Worm (Caenorhabditis elegans): Measurements from ENCODE around the gene C30H6.9.

The C30H6.9 gene

DNA sequence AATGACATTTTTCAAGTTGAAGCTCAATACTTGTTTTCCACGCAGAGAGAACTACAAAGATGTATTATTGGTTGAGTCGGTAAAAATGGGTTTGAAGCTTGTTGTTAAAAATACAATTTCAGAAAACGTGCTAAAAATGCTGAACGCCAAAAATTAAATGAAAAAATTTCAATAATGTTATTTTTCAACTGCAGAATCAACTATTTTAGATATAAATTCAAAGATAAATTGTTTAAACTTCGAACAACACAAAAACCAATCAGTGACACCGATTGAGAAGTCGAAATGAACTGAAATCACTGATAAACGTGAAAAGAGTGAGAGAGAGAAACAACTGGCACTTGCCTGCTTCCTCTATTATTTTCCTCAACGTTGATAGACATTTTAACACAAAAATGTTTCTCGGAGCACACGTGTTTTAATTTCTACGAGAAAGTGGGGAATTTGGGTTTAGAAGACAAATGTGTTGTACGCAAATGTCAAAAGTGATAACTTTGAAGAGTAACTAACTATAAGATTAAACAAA, 7.5 kb upstream of the C30H6.9 start, which contains the start of gene T02D1.8 (continued):
- TF ChIP-seq dmd-9 (GFP tag; IDR thresholded peaks at IDR 0.05) (no peak), ama-1 (optimal IDR thresholded peaks at IDR 0.05) (no peak), snpc-4 (tag; optimal IDR thresholded peaks at IDR 0.05) (no peak), daf-16 (GFP tag; optimal IDR thresholded peaks at IDR 0.05) (no peak), daf-16 (tag; optimal IDR thresholded peaks at IDR 0.05) (peak; percentile 60), madf-9 (GFP tag; conservative IDR thresholded peaks at IDR 0.05) (no peak), ztf-11 (tag; optimal IDR thresholded peaks at IDR 0.05) (no peak), unc-130 (GFP tag; optimal IDR thresholded peaks at IDR 0.05) (no peak), mxl-3 (GFP tag; optimal IDR thresholded peaks at IDR 0.05) (peak; percentile 74), nhr-237 (tag; optimal IDR thresholded peaks at IDR 0.05) (no peak), fkh-10 (GFP tag; optimal IDR thresholded peaks at IDR 0.05) (no peak), snpc-1.2 (GFP tag; IDR thresholded peaks at IDR 0.05) (no peak), zfp-2 (tag; optimal IDR thresholded peaks at IDR 0.05) (no peak), pqm-1 (tag; optimal IDR thresholded peaks at IDR 0.05) (peak; percentile 78), ZK337.2 (GFP tag; IDR thresholded peaks at IDR 0.05) (no peak), zfp-3 (GFP tag; conservative IDR thresholded peaks at IDR 0.05) (no peak)

ce11 chrIV:17383046-17383445, 3.1 kb upstream of the C30H6.9 start, which contains the start of gene C30H6.12:
Gene C30H6.12 (plus strand): TSS chrIV:17383346.
- TF ChIP-seq ceh-32 (tag; optimal IDR thresholded peaks at IDR 0.05; ENCODE audit: poor library complexity) (no peak), mdt-29 (GFP tag; IDR thresholded peaks at IDR 0.05) (no peak), unc-62 (GFP tag; optimal IDR thresholded peaks at IDR 0.05 in 1 of 2) (peak in 1 of 2 experiments; percentile 40), unc-62 (tag; optimal IDR thresholded peaks at IDR 0.05) (no peak)

- TF ChIP-seq unc-62 (GFP tag; optimal IDR thresholded peaks at IDR 0.05 in 1 of 2) = peak in 1 of 2 experiments; percentile 80
- TF ChIP-seq unc-62 (tag; optimal IDR thresholded peaks at IDR 0.05) = no peak
- no peak for TF ChIP-seq skn-1 (tag; optimal IDR thresholded peaks at IDR 0.05)
- no peak for TF ChIP-seq nhr-77 (tag; optimal IDR thresholded peaks at IDR 0.05)
Observed at ce11 chrIV:17382029-17382428, 2.1 kb upstream of the C30H6.9 start, which contains the start of gene C30H6.8. Gene C30H6.8 (plus strand): TSS chrIV:17382329.

- no peak for TF ChIP-seq nhr-10 (tag; optimal IDR thresholded peaks at IDR 0.05)
- TF ChIP-seq daf-16 (GFP tag; optimal IDR thresholded peaks at IDR 0.05) = no peak
- TF ChIP-seq daf-16 (tag; optimal IDR thresholded peaks at IDR 0.05) = peak; percentile 59
Observed at ce11 chrIV:17376127-17376526, 3.8 kb downstream of the C30H6.9 start, which contains the start of gene haf-1. Gene haf-1 (plus strand): TSS chrIV:17376427.

ce11 chrIV:17371469-17371868, 8.5 kb downstream of the C30H6.9 start, which contains the start of gene C30H6.5:
Gene C30H6.5 (plus strand): TSS chrIV:17371769.
- no peak for TF ChIP-seq jun-1 (tag; optimal IDR thresholded peaks at IDR 0.05)
- no peak for TF ChIP-seq daf-8 (GFP tag; IDR thresholded peaks at IDR 0.05)
- no peak for TF ChIP-seq lir-3 (tag; optimal IDR thresholded peaks at IDR 0.05)
- no peak for TF ChIP-seq F10B5.3 (tag; optimal IDR thresholded peaks at IDR 0.05)
- TF ChIP-seq R02D3.7 (tag; optimal IDR thresholded peaks at IDR 0.05) = no peak

DNA sequence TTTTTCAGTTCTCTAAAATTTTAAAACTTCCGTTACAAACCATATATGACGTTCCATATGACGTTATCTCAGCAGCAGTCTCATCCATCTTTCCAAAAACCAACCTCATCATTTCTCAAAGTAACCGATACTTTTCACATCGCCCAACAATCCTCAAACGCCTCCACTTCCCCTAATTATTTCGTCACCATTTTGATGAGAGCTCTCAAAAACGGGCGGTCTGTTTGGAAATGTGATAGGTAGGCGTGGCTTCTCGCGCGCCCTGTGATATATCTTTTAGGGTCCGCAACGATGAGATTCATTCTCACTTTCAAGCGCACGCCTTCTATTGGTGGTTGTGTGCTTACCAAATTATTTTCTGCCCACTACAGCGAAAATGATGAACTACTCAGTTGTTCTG, 11.7 kb downstream of the C30H6.9 start, which contains the start of gene trh-1:
trh-1 (plus strand) TSS at position 301 of the 400 bp plus-strand sequence.
- TF ChIP-seq saeg-2 (GFP tag; IDR thresholded peaks at IDR 0.05) (no peak), mdt-29 (GFP tag; IDR thresholded peaks at IDR 0.05) (no peak), spr-1 (tag; optimal IDR thresholded peaks at IDR 0.05) (no peak), egl-27 (tag; optimal IDR thresholded peaks at IDR 0.05) (no peak), unc-39 (tag; optimal IDR thresholded peaks at IDR 0.05) (no peak), dmd-9 (GFP tag; IDR thresholded peaks at IDR 0.05) (no peak), ces-1 (GFP tag; optimal IDR thresholded peaks at IDR 0.05) (no peak), ceh-82 (tag; optimal IDR thresholded peaks at IDR 0.05) (no peak), F44E2.7 (GFP tag; IDR thresholded peaks at IDR 0.05) (no peak), F49E8.2 (tag; optimal IDR thresholded peaks at IDR 0.05; ENCODE audit: borderline replicate concordance) (no peak), nhr-42 (GFP tag; IDR thresholded peaks at IDR 0.05) (no peak), nhr-77 (tag; optimal IDR thresholded peaks at IDR 0.05) (no peak), nhr-6 (tag; optimal IDR thresholded peaks at IDR 0.05) (no peak), mdl-1 (tag; optimal IDR thresholded peaks at IDR 0.05) (no peak), ceh-32 (tag; optimal IDR thresholded peaks at IDR 0.05; ENCODE audit: poor library complexity) (no peak), R02D3.7 (tag; optimal IDR thresholded peaks at IDR 0.05) (no peak)

All from whole organism, L4 larva.